Worm (Caenorhabditis elegans) whole organism, mixed stage, embryonic: ENCODE measurements around the gene nhr-142.

ENCODE experiments used
- M03D4.4 ChIP-seq: sonication (generic microtip); optimal IDR thresholded peaks from 2 replicates; lab custom pipeline; 2017; ENCODE audit warnings: mild to moderate bottlenecking, missing genetic modification characterization, missing compliant biosample characterization
- bed-3 ChIP-seq: fragments of 200-800 bp; sonication (Bioruptor generic); optimal IDR thresholded peaks from 3 replicates; lab custom pipeline; 2018; ENCODE audit warnings: mild to moderate bottlenecking, missing genetic modification characterization, moderate library complexity, missing compliant biosample characterization
- blmp-1 ChIP-seq: fragments of 150-350 bp; optimal IDR thresholded peaks from 2 replicates; lab custom pipeline; 2014; ENCODE audit warnings: missing biosample characterization, missing genetic modification characterization
- ceh-39 ChIP-seq: fragments of 150-350 bp; optimal IDR thresholded peaks from 2 replicates; lab custom pipeline; 2014; ENCODE audit warnings: missing biosample characterization, missing genetic modification characterization
- ceh-43 ChIP-seq: fragments of 200-800 bp; sonication (Bioruptor generic); optimal IDR thresholded peaks from 2 replicates; lab custom pipeline; 2018; ENCODE audit warnings: mild to moderate bottlenecking, missing genetic modification characterization, moderate library complexity, missing compliant biosample characterization
- ces-1 ChIP-seq: fragments of 150-350 bp; optimal IDR thresholded peaks from 2 replicates; lab custom pipeline; 2014; ENCODE audit warnings: missing biosample characterization, missing genetic modification reagents, missing genetic modification characterization
- cnd-1 ChIP-seq: fragments of 200-800 bp; sonication (Bioruptor generic); optimal IDR thresholded peaks from 2 replicates; lab custom pipeline; 2018; ENCODE audit warnings: mild to moderate bottlenecking, missing genetic modification characterization, missing compliant biosample characterization
- drap-1 ChIP-seq: fragments of 200-800 bp; sonication (Bioruptor generic); optimal IDR thresholded peaks from 3 replicates; lab custom pipeline; 2018; ENCODE audit warnings: mild to moderate bottlenecking, missing genetic modification characterization, missing compliant biosample characterization
- elt-3 ChIP-seq: fragments of 150-350 bp; optimal IDR thresholded peaks from 2 replicates; lab custom pipeline; 2014; ENCODE audit warnings: missing biosample characterization, missing genetic modification characterization
- flh-1 ChIP-seq: fragments of 200-800 bp; sonication (Bioruptor generic); optimal IDR thresholded peaks from 2 replicates; lab custom pipeline; 2018; ENCODE audit warnings: mild to moderate bottlenecking, missing genetic modification characterization, moderate library complexity, missing compliant biosample characterization
- ham-2 ChIP-seq: fragments of 200-800 bp; sonication (Bioruptor generic); optimal IDR thresholded peaks from 2 replicates; lab custom pipeline; 2018; ENCODE audit warnings: mild to moderate bottlenecking, missing genetic modification characterization, missing compliant biosample characterization
- lin-13 ChIP-seq: fragments of 150-350 bp; optimal IDR thresholded peaks from 2 replicates; lab custom pipeline; 2014; ENCODE audit warnings: missing biosample characterization, missing genetic modification characterization
- lsy-2 ChIP-seq: fragments of 150-350 bp; optimal IDR thresholded peaks from 2 replicates; lab custom pipeline; 2014; ENCODE audit warnings: missing biosample characterization, missing genetic modification characterization
- mab-5 ChIP-seq: fragments of 150-350 bp; optimal IDR thresholded peaks from 2 replicates; lab custom pipeline; 2014; ENCODE audit warnings: missing biosample characterization, missing genetic modification characterization
- mep-1 ChIP-seq: fragments of 150-350 bp; optimal IDR thresholded peaks from 2 replicates; lab custom pipeline; 2017; ENCODE audit warnings: missing biosample characterization, missing genetic modification reagents, missing genetic modification characterization, inconsistent platforms
- mls-2 ChIP-seq: sonication (generic microtip); optimal IDR thresholded peaks from 2 replicates; lab custom pipeline; 2016; ENCODE audit warnings: mild to moderate bottlenecking, missing genetic modification characterization, moderate library complexity, missing compliant biosample characterization
- nhr-2 ChIP-seq: fragments of 150-350 bp; optimal IDR thresholded peaks from 2 replicates; lab custom pipeline; 2014; ENCODE audit warnings: missing biosample characterization, missing genetic modification characterization
- nhr-237 ChIP-seq: fragments of 150-350 bp; optimal IDR thresholded peaks from 2 replicates; lab custom pipeline; 2014; ENCODE audit warnings: missing biosample characterization, missing genetic modification characterization
- nhr-28 ChIP-seq: fragments of 150-350 bp; optimal IDR thresholded peaks from 2 replicates; lab custom pipeline; 2014; ENCODE audit warnings: missing biosample characterization, missing genetic modification characterization
- nhr-76 ChIP-seq: sonication (generic microtip); optimal IDR thresholded peaks from 2 replicates; lab custom pipeline; 2017; ENCODE audit warnings: missing biosample characterization, missing genetic modification characterization
- pha-4 ChIP-seq: fragments of 150-350 bp; optimal IDR thresholded peaks from 2 replicates; lab custom pipeline; 2018; ENCODE audit warnings: missing biosample characterization, missing genetic modification reagents, missing genetic modification characterization
- sem-2 ChIP-seq: fragments of 200-800 bp; sonication (Bioruptor generic); optimal IDR thresholded peaks from 2 replicates; lab custom pipeline; 2018; ENCODE audit warnings: mild to moderate bottlenecking, missing genetic modification characterization, missing compliant biosample characterization
- snpc-4 ChIP-seq: fragments of 150-350 bp; optimal IDR thresholded peaks from 2 replicates; lab custom pipeline; 2014; ENCODE audit warnings: missing biosample characterization, missing genetic modification characterization
- sptf-1 ChIP-seq: sonication (generic microtip); optimal IDR thresholded peaks from 2 replicates; lab custom pipeline; 2017; ENCODE audit warnings: mild to moderate bottlenecking, missing genetic modification characterization, moderate library complexity, missing compliant biosample characterization
- tbx-8 ChIP-seq: fragments of 200-800 bp; sonication (Bioruptor generic); optimal IDR thresholded peaks from 2 replicates; lab custom pipeline; 2018; ENCODE audit warnings: mild to moderate bottlenecking, missing genetic modification characterization, moderate library complexity, missing compliant biosample characterization
- unc-120 ChIP-seq: sonication (generic microtip); optimal IDR thresholded peaks from 2 replicates; lab custom pipeline; 2017; ENCODE audit warnings: missing genetic modification characterization, missing compliant biosample characterization; ENCODE audit not compliant: poor library complexity, severe bottlenecking
- unc-39 ChIP-seq: fragments of 150-350 bp; optimal IDR thresholded peaks from 2 replicates; lab custom pipeline; 2014; ENCODE audit warnings: missing biosample characterization, missing genetic modification characterization
- unc-62 ChIP-seq: fragments of 150-350 bp; optimal IDR thresholded peaks from 2 replicates; lab custom pipeline; 2014; ENCODE audit warnings: missing biosample characterization, missing genetic modification reagents, missing genetic modification characterization
- zip-8 ChIP-seq: fragments of 150-350 bp; optimal IDR thresholded peaks from 2 replicates; lab custom pipeline; 2014; ENCODE audit warnings: missing biosample characterization, missing genetic modification characterization
- ztf-11 ChIP-seq: fragments of 150-350 bp; optimal IDR thresholded peaks from 2 replicates; lab custom pipeline; 2014; ENCODE audit warnings: missing biosample characterization, missing genetic modification characterization

The nhr-142 gene

ce11 chrV:5835979-5836615 lies 45.7 kb upstream of the nhr-142 start:
- TF ChIP-seq bed-3 (no peak), ceh-43 (GFP tag; lab: Kevin White, UChicago) (no peak), blmp-1 (tag; lab: Kevin White, UChicago) (no peak), nhr-28 (no peak), lin-13 (no peak), mab-5 (tag; lab: Kevin White, UChicago) (no peak), elt-3 (tag; lab: Kevin White, UChicago) (no peak), ces-1 (GFP tag; lab: Kevin White, UChicago) (no peak), snpc-4 (no peak), sem-2 (no peak), lsy-2 (tag; lab: Kevin White, UChicago) (no peak), flh-1 (GFP tag; lab: Kevin White, UChicago) (no peak), drap-1 (GFP tag; lab: Kevin White, UChicago) (no peak), mls-2 (tag; lab: Kevin White, UChicago) (no peak), unc-62 (GFP tag; lab: Kevin White, UChicago) (no peak)

ce11 chrV:5835397-5835796 lies 45.0 kb upstream of the nhr-142 start:
- no peak for TF ChIP-seq ces-1 (GFP tag; lab: Kevin White, UChicago)
- no peak for TF ChIP-seq pha-4 (tag; lab: Kevin White, UChicago)
- no peak for TF ChIP-seq tbx-8 (GFP tag; lab: Kevin White, UChicago)
- no peak for TF ChIP-seq flh-1 (GFP tag; lab: Kevin White, UChicago)
- no peak for TF ChIP-seq mls-2 (tag; lab: Kevin White, UChicago)
- TF ChIP-seq nhr-237 = no peak
- TF ChIP-seq sem-2 = no peak
- no peak for TF ChIP-seq lsy-2 (tag; lab: Kevin White, UChicago)
- no peak for TF ChIP-seq nhr-2 (tag; lab: Kevin White, UChicago)
- TF ChIP-seq blmp-1 (tag; lab: Kevin White, UChicago) = no peak
- TF ChIP-seq unc-39 = no peak
- no peak for TF ChIP-seq ztf-11
- TF ChIP-seq elt-3 (tag; lab: Kevin White, UChicago) = no peak
- no peak for TF ChIP-seq snpc-4
- TF ChIP-seq mep-1 = no peak
- no peak for TF ChIP-seq nhr-28
- no peak for TF ChIP-seq sptf-1
- TF ChIP-seq unc-62 (GFP tag; lab: Kevin White, UChicago) = no peak

- TF ChIP-seq zip-8 (tag; lab: Kevin White, UChicago) = no peak
These were observed 43.2 kb upstream of the nhr-142 start, which contains the start of gene srh-76 for ce11 chrV:5833531-5833930. Gene srh-76, plus strand, starts transcription at chrV:5833831.

ce11 chrV:5832799-5833198 lies 42.4 kb upstream of the nhr-142 start:
- TF ChIP-seq nhr-76 (tag; lab: Kevin White, UChicago) (no peak), unc-120 (no peak), nhr-28 (no peak), ceh-39 (tag; lab: Kevin White, UChicago) (no peak), tbx-8 (GFP tag; lab: Kevin White, UChicago) (no peak), ztf-11 (no peak), snpc-4 (no peak), ham-2 (GFP tag; lab: Kevin White, UChicago) (no peak), mep-1 (no peak), unc-62 (GFP tag; lab: Kevin White, UChicago) (no peak), nhr-237 (no peak), drap-1 (GFP tag; lab: Kevin White, UChicago) (no peak), blmp-1 (tag; lab: Kevin White, UChicago) (no peak), lsy-2 (tag; lab: Kevin White, UChicago) (no peak), cnd-1 (tag; lab: Kevin White, UChicago) (no peak), sptf-1 (no peak), lin-13 (no peak), mls-2 (tag; lab: Kevin White, UChicago) (no peak)

- TF ChIP-seq lsy-2 (tag; lab: Kevin White, UChicago) (no peak), ceh-39 (tag; lab: Kevin White, UChicago) (no peak), ceh-43 (GFP tag; lab: Kevin White, UChicago) (no peak), flh-1 (GFP tag; lab: Kevin White, UChicago) (no peak), ham-2 (GFP tag; lab: Kevin White, UChicago) (no peak), sptf-1 (no peak), sem-2 (no peak), pha-4 (tag; lab: Kevin White, UChicago) (no peak), nhr-2 (tag; lab: Kevin White, UChicago) (no peak), ztf-11 (no peak), M03D4.4 (no peak), nhr-28 (no peak)
These were observed 40.9 kb upstream of the nhr-142 start for ce11 chrV:5831253-5831652.
